Worm (Caenorhabditis elegans) whole organism, L2 larva: ENCODE results near the gene Y75B12B.11.

Experiments used
- ceh-82 ChIP-seq: fragments of 150-350 bp; optimal IDR thresholded peaks from 2 replicates; lab custom pipeline; 2014; ENCODE audit warnings: missing biosample characterization, missing genetic modification characterization
- mab-5 ChIP-seq: fragments of 150-350 bp; optimal IDR thresholded peaks from 2 replicates; lab custom pipeline; 2014; ENCODE audit warnings: missing biosample characterization, missing genetic modification characterization

DNA sequence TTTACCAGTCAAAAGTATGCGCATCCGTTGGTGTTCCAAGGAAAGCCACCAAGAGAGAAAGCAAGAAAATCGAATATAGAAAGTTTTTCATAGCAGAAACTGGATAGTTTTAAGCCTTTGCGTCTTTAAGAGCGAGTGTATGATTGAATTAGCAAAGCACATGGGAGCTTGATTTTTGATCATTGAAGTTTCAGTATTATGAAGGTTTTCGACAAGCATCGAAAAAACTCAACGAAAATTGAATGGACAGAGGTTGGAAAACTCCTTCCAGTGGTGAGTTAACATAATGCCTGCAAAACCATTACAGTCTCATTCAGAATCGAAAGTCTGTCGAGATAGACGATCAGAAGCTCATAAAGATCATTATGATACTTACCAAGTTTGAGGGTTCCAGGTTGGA, 2.8 kb downstream of the Y75B12B.11 start, which contains the start of gene Y75B12B.13:
- TF ChIP-seq ceh-82 (tag; lab: Kevin White, UChicago): no peak
- TF ChIP-seq mab-5 (tag; lab: Kevin White, UChicago): no peak
